Worm (Caenorhabditis elegans) whole organism, midembryonic: Measurements from ENCODE around the gene sre-13.

Experiments used
- T22C8.4 ChIP-seq: fragments of 200-800 bp; sonication (Bioruptor generic); IDR thresholded peaks from 2 replicates; pipeline ENCODE4 v1.3.6; 2022; ENCODE audit warnings: missing genetic modification characterization, missing compliant biosample characterization
- cog-1 ChIP-seq: sonication (generic microtip); optimal IDR thresholded peaks from 2 replicates; lab custom pipeline; 2016; ENCODE audit warnings: missing genetic modification characterization, missing compliant biosample characterization
- flt-1 ChIP-seq: fragments of 200-800 bp; sonication (Bioruptor generic); IDR thresholded peaks from 2 replicates; pipeline ENCODE4 v1.3.6; 2022; ENCODE audit warnings: missing genetic modification characterization, missing compliant biosample characterization
- klf-2 ChIP-seq: fragments of 200-800 bp; sonication (Bioruptor generic); conservative IDR thresholded peaks from 2 replicates; pipeline ENCODE4 v1.3.6; 2022; ENCODE audit warnings: missing genetic modification reagents, missing genetic modification characterization, missing compliant biosample characterization
- med-1 ChIP-seq: sonication (generic microtip); optimal IDR thresholded peaks from 2 replicates; lab custom pipeline; 2017; ENCODE audit warnings: missing genetic modification characterization, mild to moderate bottlenecking, missing compliant biosample characterization, antibody characterized with exemption, missing genetic modification reagents; ENCODE audit not compliant: insufficient read depth
- ref-1 ChIP-seq: fragments of 200-800 bp; sonication (Bioruptor generic); conservative IDR thresholded peaks from 2 replicates; pipeline ENCODE4 v1.3.6; 2022; ENCODE audit warnings: missing genetic modification reagents, missing genetic modification characterization, missing compliant biosample characterization
- tab-1 ChIP-seq: fragments of 200-800 bp; sonication (Bioruptor generic); IDR thresholded peaks from 2 replicates; pipeline ENCODE4 v1.3.6; 2022; ENCODE audit warnings: missing genetic modification characterization, missing compliant biosample characterization
- ztf-23 ChIP-seq: fragments of 200-800 bp; sonication (Bioruptor generic); IDR thresholded peaks from 2 replicates; pipeline ENCODE4 v1.3.6; 2022; ENCODE audit warnings: missing genetic modification reagents, missing genetic modification characterization, missing compliant biosample characterization
- ztf-29 ChIP-seq: fragments of 200-800 bp; sonication (Bioruptor generic); IDR thresholded peaks from 2 replicates; pipeline ENCODE4 v1.3.6; 2022; ENCODE audit warnings: missing genetic modification reagents, missing genetic modification characterization, missing compliant biosample characterization

The sre-13 gene

DNA sequence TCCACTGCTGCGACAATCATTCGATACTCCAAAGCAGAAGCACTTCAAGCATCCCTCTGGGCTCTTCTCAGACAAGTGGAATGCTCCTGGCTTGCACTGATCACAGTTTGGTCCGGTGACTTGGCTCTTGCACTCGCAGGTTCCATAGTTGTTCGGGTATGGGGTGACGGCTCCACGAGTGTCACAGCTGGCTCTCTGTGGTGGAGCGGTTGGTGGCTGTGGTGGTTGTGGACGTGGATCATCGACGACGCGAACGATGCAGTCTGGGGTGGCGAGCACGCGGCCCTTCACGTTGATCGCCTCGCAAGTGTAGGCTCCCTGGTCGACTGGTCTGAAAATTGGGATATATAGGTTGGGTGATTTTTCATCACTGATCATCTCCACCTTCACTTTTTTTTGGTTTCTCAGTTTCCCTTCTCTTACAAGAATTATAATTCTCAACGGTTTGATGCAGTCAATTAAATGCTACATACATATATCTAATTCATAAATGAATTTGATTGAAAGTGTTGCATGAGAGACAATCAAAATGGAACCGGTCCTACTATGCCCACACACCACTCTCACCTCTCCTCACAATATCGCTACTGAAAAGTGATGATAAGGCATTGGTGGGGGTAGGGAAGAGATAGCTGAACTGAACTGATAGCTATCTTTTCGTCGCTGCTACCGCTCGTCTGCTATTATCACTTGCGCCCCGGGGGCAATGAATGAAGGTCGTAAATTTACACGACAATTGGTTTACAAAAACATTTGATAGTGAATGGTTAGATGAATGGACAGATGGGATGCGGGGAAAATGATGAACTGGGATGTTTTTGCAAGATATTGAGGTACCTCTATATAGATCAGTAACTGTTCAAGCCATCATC lies 28.2 kb upstream of the sre-13 start:
- TF ChIP-seq ztf-23 (no peak), med-1 (GFP tag; lab: Kevin White, UChicago) (no peak)

DNA sequence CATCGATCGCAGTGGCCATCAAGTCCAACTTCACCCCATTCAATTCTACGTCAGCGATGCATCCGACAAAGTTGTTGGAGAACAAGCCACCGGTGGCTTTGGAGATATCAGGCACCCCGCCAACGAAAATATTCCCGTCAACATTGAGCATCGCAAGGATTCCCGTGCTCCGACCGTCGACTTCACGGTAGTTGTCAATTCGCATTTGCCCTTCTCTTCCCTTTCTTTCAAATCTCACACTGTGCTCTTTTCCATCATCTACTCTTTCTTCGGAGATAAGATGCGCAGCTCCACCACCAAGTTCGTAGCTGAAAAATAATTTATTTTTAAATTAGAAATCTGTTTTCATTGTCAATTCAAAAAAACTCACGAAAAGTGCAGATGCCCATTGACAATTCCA lies 10.9 kb upstream of the sre-13 start:
- TF ChIP-seq cog-1 (tag; lab: Kevin White, UChicago) (no peak), ztf-29 (GFP tag; lab: Robert Waterston, UW) (no peak), tab-1 (GFP tag; lab: Robert Waterston, UW) (no peak), med-1 (GFP tag; lab: Kevin White, UChicago) (no peak), flt-1 (GFP tag; lab: Robert Waterston, UW) (no peak), ztf-23 (no peak)

DNA sequence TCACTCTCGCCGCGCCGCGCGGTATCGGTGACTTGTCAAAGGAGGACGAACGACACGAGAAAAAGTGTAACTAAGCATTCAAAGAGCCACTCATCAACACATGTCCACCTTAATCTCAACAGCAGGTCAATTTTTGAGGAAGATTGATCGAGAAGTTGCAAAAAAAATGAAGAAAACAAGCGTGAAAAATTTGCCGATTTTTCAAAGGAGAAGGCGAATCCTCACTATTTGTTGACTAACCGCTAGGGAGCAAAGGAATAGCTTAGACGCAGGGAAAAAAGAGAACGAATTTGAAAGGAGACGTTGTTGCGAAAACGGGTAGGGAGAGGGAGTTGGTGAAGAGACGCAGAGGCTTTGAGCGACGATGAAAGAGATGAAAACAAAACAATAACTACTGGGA lies 8.7 kb upstream of the sre-13 start:
- TF ChIP-seq flt-1 (GFP tag; lab: Robert Waterston, UW), result no peak

DNA sequence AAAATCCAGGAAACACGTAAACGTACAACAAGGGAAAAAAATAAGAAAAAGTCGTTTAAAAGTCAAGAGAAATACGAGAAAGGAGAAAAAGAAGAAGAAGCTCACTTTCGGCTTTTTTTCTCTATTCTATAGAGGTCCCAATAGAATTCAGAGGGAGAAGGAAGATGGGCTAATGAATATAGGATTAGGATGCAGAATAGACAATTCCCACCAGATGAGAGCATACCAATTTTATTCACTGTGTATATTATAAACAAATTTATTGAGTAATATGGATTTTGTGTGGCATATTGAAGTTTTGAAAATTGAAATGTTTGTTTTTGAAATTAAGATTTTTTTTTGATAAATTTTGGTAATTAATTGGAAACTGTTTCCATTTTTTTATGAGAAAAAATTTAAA lies 7.8 kb upstream of the sre-13 start:
- no peak for TF ChIP-seq ztf-29 (GFP tag; lab: Robert Waterston, UW)
- TF ChIP-seq med-1 (GFP tag; lab: Kevin White, UChicago), result no peak

DNA sequence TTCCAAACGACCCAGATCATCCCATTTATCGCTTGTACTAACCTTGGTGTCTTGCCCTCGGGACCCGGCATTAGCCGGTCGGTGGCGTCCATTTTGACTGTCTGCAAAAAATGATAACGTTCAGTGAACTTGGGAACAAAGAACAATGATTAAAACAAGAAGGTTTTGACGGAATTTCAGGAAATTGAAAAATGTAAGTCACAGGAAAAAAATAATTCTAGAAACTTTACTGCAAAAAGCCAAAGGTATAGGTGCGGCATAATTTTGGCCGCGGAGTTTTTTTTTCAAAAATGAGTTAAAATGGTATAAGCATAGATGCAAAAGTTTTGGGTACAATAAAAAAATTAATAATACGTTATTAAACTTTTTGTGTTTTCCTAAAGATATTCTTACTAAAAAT lies 7.3 kb upstream of the sre-13 start, which contains the start of gene atgp-2:
TSS of gene atgp-2 (minus strand) at position 101 of the 400 bp plus-strand sequence.
- TF ChIP-seq tab-1 (GFP tag; lab: Robert Waterston, UW) (no peak), ztf-29 (GFP tag; lab: Robert Waterston, UW) (no peak), ztf-23 (no peak), cog-1 (tag; lab: Kevin White, UChicago) (no peak), med-1 (GFP tag; lab: Kevin White, UChicago) (no peak), ref-1 (no peak), T22C8.4 (GFP tag; lab: Robert Waterston, UW) (no peak), flt-1 (GFP tag; lab: Robert Waterston, UW) (no peak), klf-2 (GFP tag; lab: Robert Waterston, UW) (no peak)

DNA sequence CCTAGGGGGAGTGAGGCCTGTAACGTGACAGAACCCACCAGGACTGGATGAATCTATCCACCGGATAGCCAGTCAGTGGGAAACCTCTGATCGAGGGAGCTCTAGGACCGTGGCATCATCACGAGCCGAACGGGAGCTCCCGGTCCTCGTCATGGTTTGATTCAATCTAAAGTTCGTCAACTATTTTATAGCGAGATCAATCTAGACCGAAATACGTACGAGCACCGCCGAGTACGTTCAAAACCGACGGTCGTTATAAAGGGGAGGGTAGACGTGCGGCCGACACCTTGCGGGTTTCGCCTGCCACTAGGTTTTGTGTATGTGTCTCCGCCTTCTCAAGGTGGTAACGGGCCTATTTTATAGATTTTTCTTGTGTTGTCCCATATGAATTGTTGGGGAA lies 4.8 kb upstream of the sre-13 start:
- peak; percentile 47; the same call in 1 of the 2 replicates for TF ChIP-seq flt-1 (GFP tag; lab: Robert Waterston, UW)
- 0 out of 2 replicates have a peak, but pooled peaks have one; percentile 52 for TF ChIP-seq tab-1 (GFP tag; lab: Robert Waterston, UW)

DNA sequence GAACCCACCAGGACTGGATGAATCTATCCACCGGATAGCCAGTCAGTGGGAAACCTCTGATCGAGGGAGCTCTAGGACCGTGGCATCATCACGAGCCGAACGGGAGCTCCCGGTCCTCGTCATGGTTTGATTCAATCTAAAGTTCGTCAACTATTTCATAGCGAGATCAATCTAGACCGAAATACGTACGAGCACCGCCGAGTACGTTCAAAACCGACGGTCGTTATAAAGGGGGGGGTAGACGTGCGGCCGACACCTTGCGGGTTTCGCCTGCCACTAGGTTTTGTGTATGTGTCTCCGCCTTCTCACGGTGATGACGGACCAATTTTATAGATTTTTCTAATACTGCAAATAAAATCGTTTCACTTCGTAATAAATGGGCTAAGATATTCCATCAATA lies 742 bp downstream of the sre-13 start:
- TF ChIP-seq T22C8.4 (GFP tag; lab: Robert Waterston, UW) (0 out of 2 replicates have a peak, but pooled peaks have one; percentile 26), tab-1 (GFP tag; lab: Robert Waterston, UW) (peak; percentile 10; the same call in 1 of the 2 replicates), flt-1 (GFP tag; lab: Robert Waterston, UW) (peak; percentile 75)

DNA sequence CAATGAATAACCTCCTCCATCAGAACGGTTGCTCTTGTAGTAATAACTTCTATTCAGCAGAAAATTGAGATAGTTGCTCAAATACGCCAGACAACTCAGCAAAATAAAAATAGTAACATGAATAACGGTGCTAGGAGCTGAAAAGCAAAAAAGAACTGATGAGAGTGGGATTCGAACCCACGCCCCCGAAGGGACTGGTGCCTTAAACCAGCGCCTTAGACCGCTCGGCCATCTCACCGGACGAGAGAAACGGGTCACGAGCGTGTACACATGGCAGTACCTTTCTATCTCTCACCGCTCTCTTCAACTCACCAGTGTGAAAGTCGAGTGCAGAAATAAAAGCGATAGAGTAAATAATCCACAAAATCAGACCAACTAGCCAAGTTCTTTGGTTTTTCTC lies 1.5 kb downstream of the sre-13 start:
- TF ChIP-seq cog-1 (tag; lab: Kevin White, UChicago), result no peak
- TF ChIP-seq klf-2 (GFP tag; lab: Robert Waterston, UW), result peak; percentile 78; the same call in 1 of the 2 replicates
- peak; percentile 82 for TF ChIP-seq ztf-23
- TF ChIP-seq flt-1 (GFP tag; lab: Robert Waterston, UW), result peak; percentile 84
- TF ChIP-seq T22C8.4 (GFP tag; lab: Robert Waterston, UW), result peak; percentile 84
- peak; percentile 3 for TF ChIP-seq med-1 (GFP tag; lab: Kevin White, UChicago)
- TF ChIP-seq ref-1, result peak; percentile 66
- peak; percentile 89 for TF ChIP-seq tab-1 (GFP tag; lab: Robert Waterston, UW)
- TF ChIP-seq ztf-29 (GFP tag; lab: Robert Waterston, UW), result peak; percentile 82

DNA sequence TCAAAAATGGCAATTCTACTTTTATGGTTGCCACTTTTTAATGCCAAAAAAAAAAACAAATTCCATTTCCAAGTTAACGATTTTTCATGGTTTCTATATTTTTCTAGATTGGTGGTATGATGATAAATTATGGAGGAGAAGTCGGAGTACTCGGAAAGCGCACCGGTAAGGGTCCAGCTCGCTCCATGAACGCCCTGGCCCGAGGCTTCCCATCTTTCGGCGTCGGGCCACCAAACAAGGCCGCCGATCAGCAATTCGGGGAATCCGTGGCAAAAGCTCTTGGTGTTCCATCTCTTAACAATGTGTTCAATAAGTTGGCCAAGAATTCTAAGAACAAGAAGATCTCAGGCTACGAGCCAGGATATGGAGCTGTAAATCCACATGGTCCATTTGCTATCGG lies 2.6 kb downstream of the sre-13 start:
- TF ChIP-seq ref-1 (no peak), ztf-23 (no peak), ztf-29 (GFP tag; lab: Robert Waterston, UW) (no peak), T22C8.4 (GFP tag; lab: Robert Waterston, UW) (no peak), klf-2 (GFP tag; lab: Robert Waterston, UW) (no peak), tab-1 (GFP tag; lab: Robert Waterston, UW) (no peak), med-1 (GFP tag; lab: Kevin White, UChicago) (no peak), cog-1 (tag; lab: Kevin White, UChicago) (no peak), flt-1 (GFP tag; lab: Robert Waterston, UW) (no peak)

DNA sequence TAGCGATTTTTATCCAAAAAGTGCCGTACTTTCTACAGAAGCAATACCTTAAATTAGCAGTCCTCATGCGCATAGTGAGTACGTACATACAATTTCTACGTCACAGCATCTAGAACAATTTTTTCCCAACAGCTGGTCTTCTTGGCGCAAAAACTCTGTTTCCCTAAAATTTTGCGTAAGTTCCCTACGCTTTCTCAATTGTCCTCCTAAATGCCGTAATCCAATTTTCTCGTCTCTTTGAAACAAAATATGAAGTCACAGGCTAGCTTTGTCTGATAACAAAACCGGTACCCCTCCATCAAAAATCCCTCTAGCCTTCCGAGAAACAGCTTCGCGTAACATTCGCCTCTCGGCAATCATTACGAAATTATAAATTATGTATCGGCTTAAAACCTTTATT lies 3.8 kb downstream of the sre-13 start, which contains the start of gene C38C6.3:
TSS of gene C38C6.3 (plus strand) at position 301 of the 400 bp plus-strand sequence.
- no peak for TF ChIP-seq med-1 (GFP tag; lab: Kevin White, UChicago)
- TF ChIP-seq ztf-29 (GFP tag; lab: Robert Waterston, UW), result no peak
- TF ChIP-seq tab-1 (GFP tag; lab: Robert Waterston, UW), result no peak
- no peak for TF ChIP-seq cog-1 (tag; lab: Kevin White, UChicago)
- TF ChIP-seq klf-2 (GFP tag; lab: Robert Waterston, UW), result no peak
- TF ChIP-seq ztf-23, result no peak
- no peak for TF ChIP-seq T22C8.4 (GFP tag; lab: Robert Waterston, UW)
- TF ChIP-seq ref-1, result no peak
